Fruit fly (Drosophila melanogaster): Measurements from ENCODE around the gene Pgant5.

DNA sequence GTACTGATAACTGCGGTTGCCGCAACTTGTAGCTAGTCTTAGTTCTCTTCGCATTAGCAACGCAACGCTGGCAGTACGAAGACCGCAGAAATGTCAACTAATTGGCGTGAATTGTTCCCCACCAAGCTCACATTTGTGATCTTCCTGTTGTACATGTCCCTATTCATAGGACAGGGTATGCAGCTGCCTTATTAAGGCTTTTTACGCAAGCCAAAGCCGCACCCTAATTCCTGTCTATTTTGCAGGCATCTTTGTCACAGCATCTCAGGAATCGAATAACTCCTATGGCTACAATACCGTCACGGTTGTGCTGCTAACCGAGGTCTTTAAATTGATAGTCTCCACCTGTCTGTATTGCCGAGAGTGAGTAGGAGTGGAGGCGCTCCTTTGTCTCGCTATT, 40.4 kb downstream of the Pgant5 start, which contains the start of gene eIF3h:
- no peak for TF ChIP-seq CG8159 (tag; optimal IDR thresholded peaks at IDR 0.05)
- TF ChIP-seq CG10348 (GFP tag; IDR thresholded peaks at IDR 0.05) = no peak
- no peak for TF ChIP-seq Pif1A (GFP tag; optimal IDR thresholded peaks at IDR 0.05)
- no peak for TF ChIP-seq CG34367 (tag; optimal IDR thresholded peaks at IDR 0.05)
- no peak for TF ChIP-seq EcR (GFP tag; optimal IDR thresholded peaks at IDR 0.05)
- TF ChIP-seq gl (tag; optimal IDR thresholded peaks at IDR 0.05) = no peak
- TF ChIP-seq CG13204 (GFP tag; optimal IDR thresholded peaks at IDR 0.05) = no peak
- no peak for TF ChIP-seq CG15710 (tag; optimal IDR thresholded peaks at IDR 0.05)
- TF ChIP-seq Snoo (tag; optimal IDR thresholded peaks at IDR 0.05) = no peak
- TF ChIP-seq Ets98B (GFP tag; IDR thresholded peaks at IDR 0.05) = no peak
- TF ChIP-seq rn (GFP tag; IDR thresholded peaks at IDR 0.05) = no peak

All from whole organism, pupa.